Worm (Caenorhabditis elegans) whole organism, early embryonic: ENCODE data around the gene enu-3.6.

Experiments used
- B0310.2 ChIP-seq: sonication (generic microtip); optimal IDR thresholded peaks from 2 replicates; lab custom pipeline; 2016; ENCODE audit warnings: mild to moderate bottlenecking, missing genetic modification characterization, missing compliant biosample characterization
- F13C5.2 ChIP-seq: sonication (generic microtip); optimal IDR thresholded peaks from 2 replicates; lab custom pipeline; 2017; ENCODE audit warnings: mild to moderate bottlenecking, missing genetic modification characterization, inconsistent platforms, missing compliant biosample characterization
- aly-1 ChIP-seq: sonication (generic microtip); optimal IDR thresholded peaks from 2 replicates; lab custom pipeline; 2016; ENCODE audit warnings: missing genetic modification characterization, missing compliant biosample characterization
- ama-1 ChIP-seq: fragments of 150-350 bp; optimal IDR thresholded peaks from 2 replicates; lab custom pipeline; 2014
- ceh-13 ChIP-seq: fragments of 200-800 bp; sonication (Bioruptor generic); optimal IDR thresholded peaks from 2 replicates; lab custom pipeline; 2018; ENCODE audit warnings: mild to moderate bottlenecking, missing genetic modification characterization, missing compliant biosample characterization
- ceh-36 ChIP-seq: sonication (generic microtip); optimal IDR thresholded peaks from 2 replicates; lab custom pipeline; 2016; ENCODE audit warnings: missing genetic modification characterization, inconsistent platforms, missing compliant biosample characterization
- ets-7 ChIP-seq: sonication (generic microtip); optimal IDR thresholded peaks from 2 replicates; lab custom pipeline; 2016; ENCODE audit warnings: missing genotype, missing genetic modification characterization, missing compliant biosample characterization
- flt-1 ChIP-seq: fragments of 200-800 bp; sonication (Bioruptor generic); IDR thresholded peaks from 2 replicates; pipeline ENCODE4 v1.3.6; 2022; ENCODE audit warnings: missing genetic modification characterization, missing compliant biosample characterization
- hmbx-1 ChIP-seq: sonication (generic microtip); optimal IDR thresholded peaks from 2 replicates; lab custom pipeline; 2016; ENCODE audit warnings: mild to moderate bottlenecking, missing genetic modification characterization, missing compliant biosample characterization
- hmg-4 ChIP-seq: fragments of 200-800 bp; sonication (Bioruptor generic); optimal IDR thresholded peaks from 2 replicates; lab custom pipeline; 2018; ENCODE audit warnings: mild to moderate bottlenecking, missing genetic modification characterization, missing compliant biosample characterization
- hnd-1 ChIP-seq: sonication (generic microtip); optimal IDR thresholded peaks from 2 replicates; lab custom pipeline; 2016; ENCODE audit warnings: missing genetic modification characterization, missing compliant biosample characterization
- pes-1 ChIP-seq: fragments of 200-800 bp; sonication (Bioruptor generic); IDR thresholded peaks from 2 replicates; pipeline ENCODE4 v1.3.6; 2022; ENCODE audit warnings: missing genetic modification reagents, missing genetic modification characterization, missing compliant biosample characterization
- scrt-1 ChIP-seq: fragments of 200-800 bp; sonication (Bioruptor generic); IDR thresholded peaks from 2 replicates; pipeline ENCODE4 v1.3.6; 2022; ENCODE audit warnings: missing genetic modification characterization, missing compliant biosample characterization
- sea-1 ChIP-seq: fragments of 200-800 bp; sonication (Bioruptor generic); conservative IDR thresholded peaks from 2 replicates; pipeline ENCODE4 v1.3.6; 2022; ENCODE audit warnings: missing genetic modification characterization, missing compliant biosample characterization
- tbx-11 ChIP-seq: fragments of 200-800 bp; sonication (Bioruptor generic); IDR thresholded peaks from 2 replicates; pipeline ENCODE4 v1.3.6; 2022; ENCODE audit warnings: missing genetic modification characterization, missing compliant biosample characterization
- tbx-37 ChIP-seq: fragments of 200-800 bp; sonication (Bioruptor generic); conservative IDR thresholded peaks from 2 replicates; pipeline ENCODE4 v1.3.6; 2022; ENCODE audit warnings: missing genetic modification reagents, missing genetic modification characterization, missing compliant biosample characterization
- tra-4 ChIP-seq: sonication (generic microtip); optimal IDR thresholded peaks from 2 replicates; lab custom pipeline; 2017; ENCODE audit warnings: missing genetic modification characterization, missing compliant biosample characterization

enu-3.6 gene

DNA sequence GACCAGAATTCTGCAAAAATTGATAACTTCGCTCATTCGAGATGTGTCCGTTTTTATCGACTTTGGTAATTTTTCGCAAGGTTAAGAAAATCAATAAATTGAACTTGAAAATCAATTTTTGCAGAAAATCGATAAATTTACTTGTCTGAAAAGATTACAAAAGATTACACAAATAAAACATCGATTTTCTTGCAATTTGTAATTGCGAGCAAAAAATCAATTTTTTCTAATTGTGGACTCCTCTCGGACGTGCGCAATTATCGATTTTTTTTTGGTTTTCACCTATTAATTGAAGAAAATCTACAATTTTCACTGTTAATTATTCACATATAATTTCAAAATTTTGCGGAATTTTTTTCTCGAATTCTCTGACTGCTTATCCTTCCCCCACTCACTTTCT, 41.0 kb downstream of the enu-3.6 start:
- no peak for TF ChIP-seq tbx-37 (GFP tag; lab: Robert Waterston, UW)
- no peak for TF ChIP-seq ceh-13 (GFP tag; lab: Kevin White, UChicago)
- no peak for TF ChIP-seq hnd-1 (tag; lab: Kevin White, UChicago)
- TF ChIP-seq ama-1 = no peak
- TF ChIP-seq aly-1 (tag; lab: Kevin White, UChicago) = no peak
- TF ChIP-seq scrt-1 = no peak
- no peak for TF ChIP-seq hmbx-1 (tag; lab: Kevin White, UChicago)
- TF ChIP-seq F13C5.2 (tag; lab: Kevin White, UChicago) = no peak
- no peak for TF ChIP-seq tbx-11 (GFP tag; lab: Robert Waterston, UW)
- TF ChIP-seq tra-4 (tag; lab: Kevin White, UChicago) = no peak

DNA sequence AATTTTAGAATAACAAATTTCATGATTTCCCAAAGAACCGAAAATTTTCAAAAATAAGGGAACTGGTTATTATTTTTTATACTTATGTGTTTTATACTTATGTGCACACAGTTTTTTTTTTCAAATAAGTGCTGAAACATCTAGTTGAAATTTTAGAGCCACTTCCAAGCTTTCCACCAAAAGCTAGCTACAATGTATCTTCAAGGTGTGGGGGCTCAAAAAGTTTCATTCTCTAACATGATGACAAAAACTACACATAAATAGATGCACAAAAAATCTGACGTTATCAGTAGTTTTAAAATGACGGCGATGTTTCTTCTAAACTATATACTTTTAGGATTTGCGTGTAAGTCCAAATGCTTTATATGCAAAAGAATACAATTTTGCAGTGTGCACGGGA, 43.8 kb downstream of the enu-3.6 start, which contains the start of gene clec-163:
clec-163 (plus strand) TSS at position 301 of the 400 bp plus-strand sequence.
- TF ChIP-seq tbx-11 (GFP tag; lab: Robert Waterston, UW) (no peak), hmbx-1 (tag; lab: Kevin White, UChicago) (no peak), ceh-13 (GFP tag; lab: Kevin White, UChicago) (no peak), hnd-1 (tag; lab: Kevin White, UChicago) (no peak), tra-4 (tag; lab: Kevin White, UChicago) (no peak), ama-1 (no peak), pes-1 (GFP tag; lab: Robert Waterston, UW) (no peak), sea-1 (no peak), scrt-1 (no peak), B0310.2 (no peak), hmg-4 (GFP tag; lab: Kevin White, UChicago) (no peak), ceh-36 (tag; lab: Kevin White, UChicago) (no peak), ets-7 (tag; lab: Kevin White, UChicago) (no peak), flt-1 (GFP tag; lab: Robert Waterston, UW) (no peak), aly-1 (tag; lab: Kevin White, UChicago) (no peak), F13C5.2 (tag; lab: Kevin White, UChicago) (no peak), tbx-37 (GFP tag; lab: Robert Waterston, UW) (no peak)
